Fruit fly (Drosophila melanogaster) ovary, adult (tissue): ENCODE data around the gene CG33641.

Experiments
- CG17801 ChIP-seq: fragments of 200-800 bp; optimal IDR thresholded peaks from 2 replicates; lab custom pipeline; 2019; ENCODE audit warnings: missing biosample characterization, mild to moderate bottlenecking, missing genetic modification characterization, moderate library complexity; ENCODE audit not compliant: partially characterized antibody

CG33641 gene

DNA sequence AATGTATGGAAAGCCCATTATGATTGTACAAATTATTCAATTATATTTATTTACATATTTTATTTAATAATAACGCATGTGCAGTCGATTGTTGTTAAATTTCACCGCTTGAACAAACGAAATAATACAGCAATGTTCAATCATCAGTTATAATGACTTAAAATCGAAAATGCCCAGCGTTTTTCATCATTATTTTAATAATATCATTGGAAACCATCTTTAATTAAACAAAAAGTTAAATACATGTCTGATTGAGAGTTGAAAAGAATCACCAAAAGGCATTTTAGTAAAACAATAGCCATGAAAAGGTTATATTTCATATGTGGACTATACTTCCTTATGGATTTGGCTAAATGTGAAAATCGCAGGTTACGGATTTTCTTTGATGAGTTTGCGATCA is at the start of gene CG33641:
Gene CG33641, plus strand, starts transcription at position 301 of the 400 bp plus-strand sequence.
- no peak for TF ChIP-seq CG17801 (GFP tag; lab: Kevin White, UChicago)

- TF ChIP-seq CG17801 (GFP tag; lab: Kevin White, UChicago) = no peak
These were observed 46.6 kb upstream of the CG33641 start for dm6 chr2L:13482258-13482657.

DNA sequence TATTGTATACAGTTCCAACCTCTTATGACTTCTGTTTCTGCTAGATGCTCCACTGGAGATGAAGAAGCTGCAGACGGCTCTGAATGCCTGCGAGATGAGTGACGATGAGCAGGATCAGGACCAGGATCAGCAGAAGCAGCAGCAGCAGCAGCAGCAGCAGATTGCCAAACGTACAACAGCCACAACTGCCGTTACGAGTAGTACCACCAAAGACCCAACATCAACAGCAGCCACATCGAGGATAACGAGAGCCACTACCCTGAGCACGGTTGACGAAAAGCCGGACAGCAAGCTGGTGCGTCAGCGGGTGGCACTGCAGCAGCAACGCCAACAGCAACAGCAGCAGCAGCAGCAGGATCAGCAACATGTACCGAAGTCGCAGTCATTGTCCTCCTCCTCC is 30.9 kb upstream of the CG33641 start:
- TF ChIP-seq CG17801 (GFP tag; lab: Kevin White, UChicago) = no peak

DNA sequence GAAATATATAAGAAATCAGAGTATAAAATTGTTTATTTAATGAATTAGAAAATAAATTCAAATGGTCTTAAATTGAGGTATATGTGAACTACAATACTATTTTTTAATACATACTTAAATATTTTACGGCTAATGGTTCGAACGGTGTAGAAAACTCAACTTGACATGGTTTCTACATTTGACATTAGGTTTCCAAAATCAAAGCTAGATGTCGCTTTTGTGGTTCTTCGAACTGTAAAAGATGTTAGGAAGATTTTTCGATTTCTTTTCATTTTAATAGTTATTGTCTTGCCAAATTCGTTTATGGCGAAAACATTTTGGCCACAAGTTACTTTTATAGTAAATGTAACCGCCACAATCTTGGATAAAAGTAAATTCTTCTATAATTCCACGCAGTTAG is 28.4 kb upstream of the CG33641 start:
- TF ChIP-seq CG17801 (GFP tag; lab: Kevin White, UChicago) = no peak

- TF ChIP-seq CG17801 (GFP tag; lab: Kevin White, UChicago) = no peak
These were observed 19.2 kb upstream of the CG33641 start for dm6 chr2L:13509533-13510240.

dm6 chr2L:13510870-13511867 is 17.7 kb upstream of the CG33641 start:
- no peak for TF ChIP-seq CG17801 (GFP tag; lab: Kevin White, UChicago)

DNA sequence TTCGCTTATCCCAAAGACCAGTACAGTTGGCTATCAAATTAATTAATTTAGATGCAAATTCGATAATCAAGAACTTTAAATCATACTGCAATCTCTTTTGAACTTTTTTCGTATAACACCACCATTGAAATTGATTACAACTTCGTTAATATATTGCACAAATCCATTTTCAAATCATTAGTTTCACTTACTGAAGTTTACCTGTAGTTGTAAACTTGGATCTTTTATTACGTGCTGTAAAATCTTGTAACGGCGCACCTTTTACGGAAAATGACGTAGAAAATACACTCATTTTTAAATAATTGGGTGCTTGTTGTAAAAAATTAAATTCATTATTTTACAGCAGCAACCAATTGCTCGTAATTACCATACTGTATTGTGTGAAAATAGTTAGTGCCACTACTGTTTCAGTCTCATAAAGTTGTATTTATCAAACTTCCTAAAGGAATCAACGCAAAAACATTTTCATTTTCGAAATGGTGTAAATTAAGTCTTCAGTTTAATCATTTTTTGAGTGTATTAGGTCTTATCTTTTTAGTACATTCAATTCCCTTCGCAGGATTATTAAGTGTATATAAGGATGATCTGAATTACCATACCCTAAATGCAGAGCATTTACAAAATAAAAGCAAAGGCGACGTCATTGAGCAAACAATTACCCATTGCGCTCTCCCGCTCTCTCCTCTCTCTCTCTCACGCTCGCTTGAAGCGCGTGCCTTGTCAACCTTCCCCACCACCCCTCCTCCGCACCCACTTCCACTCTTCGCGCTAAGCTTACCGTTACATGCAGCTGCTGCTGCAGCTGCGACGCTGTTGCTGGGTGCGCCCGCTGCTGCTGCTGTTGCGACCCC is 16.4 kb upstream of the CG33641 start:
- peak; percentile 49 for TF ChIP-seq CG17801 (GFP tag; lab: Kevin White, UChicago)

- no peak for TF ChIP-seq CG17801 (GFP tag; lab: Kevin White, UChicago)
These were observed 15.9 kb upstream of the CG33641 start for dm6 chr2L:13513033-13513330.

- peak; percentile 33 for TF ChIP-seq CG17801 (GFP tag; lab: Kevin White, UChicago)
These were observed 15.2 kb upstream of the CG33641 start for dm6 chr2L:13513331-13514261.

dm6 chr2L:13514262-13514937 is 14.4 kb upstream of the CG33641 start:
- peak; percentile 74 for TF ChIP-seq CG17801 (GFP tag; lab: Kevin White, UChicago)

DNA sequence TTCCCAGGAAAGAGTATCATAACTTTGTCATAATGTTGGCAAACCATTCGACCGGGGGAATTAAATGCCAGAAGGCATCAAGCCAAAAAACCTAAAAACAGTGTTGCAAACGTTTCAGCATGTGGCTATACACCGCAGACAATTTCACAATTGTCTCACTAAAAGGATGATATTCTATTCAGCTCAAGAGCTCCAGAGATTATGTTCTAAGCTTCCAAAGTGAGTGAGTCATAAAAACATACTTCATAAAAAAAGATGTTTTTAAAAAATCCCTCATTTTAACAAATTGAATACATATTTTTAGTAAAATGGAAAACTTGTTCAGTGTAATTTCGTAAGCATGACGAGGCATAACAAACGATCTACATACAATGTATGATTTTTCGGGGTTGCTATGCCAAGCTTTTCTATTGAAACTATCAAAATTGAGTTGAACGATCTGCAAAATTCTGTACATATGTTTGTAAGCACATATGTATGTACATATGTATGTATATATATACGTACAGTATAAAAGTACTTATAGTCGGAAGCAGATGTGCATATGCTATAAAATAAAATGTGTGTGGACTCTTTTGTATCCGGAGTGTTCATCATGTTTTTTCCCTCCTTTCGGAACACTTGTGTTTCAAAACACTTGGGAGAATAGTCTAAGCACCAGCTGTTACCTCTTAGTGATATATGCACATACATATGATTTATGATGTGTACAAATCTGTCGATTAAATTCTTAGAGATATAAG is 13.7 kb upstream of the CG33641 start:
- TF ChIP-seq CG17801 (GFP tag; lab: Kevin White, UChicago) = no peak

- TF ChIP-seq CG17801 (GFP tag; lab: Kevin White, UChicago) = no peak
These were observed 13.2 kb upstream of the CG33641 start for dm6 chr2L:13515688-13516037.

dm6 chr2L:13521807-13522206 is 7.0 kb upstream of the CG33641 start:
- TF ChIP-seq CG17801 (GFP tag; lab: Kevin White, UChicago) = no peak
